Worm (Caenorhabditis elegans) whole organism, L3 larva: ENCODE results near the gene rsp-8.
"Not testable (repeated sequence)": the region's sequence is repeated elsewhere in the genome, so short reads cannot be mapped to it uniquely, and the experiment has no call there.

Experiments
- R02D3.7 ChIP-seq: fragments of 150-350 bp; optimal IDR thresholded peaks from 2 replicates; lab custom pipeline; 2014; ENCODE audit warnings: missing biosample characterization, missing genetic modification characterization
- ZK546.5 ChIP-seq: sonication (generic microtip); optimal IDR thresholded peaks from 2 replicates; lab custom pipeline; 2017; ENCODE audit warnings: missing biosample characterization, missing genetic modification characterization
- aly-2 ChIP-seq: fragments of 150-350 bp; optimal IDR thresholded peaks from 2 replicates; lab custom pipeline; 2014; ENCODE audit warnings: missing biosample characterization, missing genetic modification characterization
- ama-1 ChIP-seq: fragments of 150-350 bp; optimal IDR thresholded peaks from 2 replicates; lab custom pipeline; 2018
- ceh-16 ChIP-seq: sonication (generic microtip); optimal IDR thresholded peaks from 2 replicates; lab custom pipeline; 2017; ENCODE audit warnings: missing biosample characterization, missing genetic modification characterization
- ceh-28 ChIP-seq: fragments of 150-350 bp; optimal IDR thresholded peaks from 2 replicates; lab custom pipeline; 2014; ENCODE audit warnings: missing biosample characterization, missing genetic modification reagents, missing genetic modification characterization
- ceh-82 ChIP-seq: fragments of 150-350 bp; optimal IDR thresholded peaks from 2 replicates; lab custom pipeline; 2014; ENCODE audit warnings: missing biosample characterization, missing genetic modification characterization
- ceh-9 ChIP-seq: sonication (generic microtip); optimal IDR thresholded peaks from 2 replicates; lab custom pipeline; 2018; ENCODE audit warnings: missing biosample characterization, missing genetic modification characterization
- egl-5 ChIP-seq: fragments of 150-350 bp; optimal IDR thresholded peaks from 2 replicates; lab custom pipeline; 2017; ENCODE audit warnings: missing biosample characterization, missing genetic modification reagents, missing genetic modification characterization, inconsistent platforms
- elt-1 ChIP-seq: fragments of 150-350 bp; optimal IDR thresholded peaks from 2 replicates; lab custom pipeline; 2014; ENCODE audit warnings: missing biosample characterization, missing genetic modification characterization
- elt-2 ChIP-seq: sonication (generic microtip); optimal IDR thresholded peaks from 2 replicates; lab custom pipeline; 2016; ENCODE audit warnings: missing genetic modification reagents, mild to moderate bottlenecking, missing genetic modification characterization, missing compliant biosample characterization
- elt-3 ChIP-seq, 3 experiments: fragments of 150-350 bp in 1 of 3; sonication (generic microtip) in 2 of 3; optimal IDR thresholded peaks; 2 replicates in 2 of 3; 4 replicates in 1 of 3; lab custom pipeline; 2014 to 2017; ENCODE audit warnings: missing biosample characterization in 3 of 3, missing genetic modification characterization in 3 of 3
- hmg-11 ChIP-seq: sonication (generic microtip); optimal IDR thresholded peaks from 2 replicates; lab custom pipeline; 2016; ENCODE audit warnings: missing genetic modification characterization, missing compliant biosample characterization
- lin-39 ChIP-seq: fragments of 150-350 bp; optimal IDR thresholded peaks from 2 replicates; lab custom pipeline; 2018; ENCODE audit warnings: missing biosample characterization, missing genetic modification reagents, missing genetic modification characterization
- lsy-12 ChIP-seq: sonication (generic microtip); optimal IDR thresholded peaks from 2 replicates; lab custom pipeline; 2016; ENCODE audit warnings: mild to moderate bottlenecking, missing genetic modification characterization, missing compliant biosample characterization
- mdl-1 ChIP-seq: fragments of 150-350 bp; optimal IDR thresholded peaks from 2 replicates; lab custom pipeline; 2014; ENCODE audit warnings: missing biosample characterization, missing genetic modification characterization
- mml-1 ChIP-seq: fragments of 150-350 bp; sonication (generic microtip); optimal IDR thresholded peaks from 3 replicates; lab custom pipeline; 2014; ENCODE audit warnings: missing biosample characterization, missing genetic modification characterization
- nfya-1 ChIP-seq: sonication (generic microtip); optimal IDR thresholded peaks from 2 replicates; lab custom pipeline; 2017; ENCODE audit warnings: missing genetic modification characterization, mild to moderate bottlenecking, missing compliant biosample characterization, antibody characterized with exemption, moderate library complexity; ENCODE audit not compliant: insufficient read depth
- nhr-11 ChIP-seq: fragments of 150-350 bp; optimal IDR thresholded peaks from 2 replicates; lab custom pipeline; 2014; ENCODE audit warnings: missing biosample characterization, missing genetic modification characterization
- nhr-12 ChIP-seq: fragments of 150-350 bp; optimal IDR thresholded peaks from 2 replicates; lab custom pipeline; 2014; ENCODE audit warnings: missing biosample characterization, missing genetic modification characterization
- nhr-237 ChIP-seq: fragments of 150-350 bp; optimal IDR thresholded peaks from 2 replicates; lab custom pipeline; 2014; ENCODE audit warnings: missing biosample characterization, missing genetic modification characterization
- nhr-25 ChIP-seq: sonication (generic microtip); optimal IDR thresholded peaks from 2 replicates; lab custom pipeline; 2017; ENCODE audit warnings: missing biosample characterization, missing genetic modification characterization
- nhr-28 ChIP-seq: fragments of 150-350 bp; optimal IDR thresholded peaks from 2 replicates; lab custom pipeline; 2014; ENCODE audit warnings: missing biosample characterization, missing genetic modification characterization
- nhr-43 ChIP-seq: sonication (generic microtip); optimal IDR thresholded peaks from 2 replicates; lab custom pipeline; 2016; ENCODE audit warnings: mild to moderate bottlenecking, missing genetic modification characterization, missing compliant biosample characterization; ENCODE audit not compliant: poor library complexity, severe bottlenecking
- nhr-76 ChIP-seq: fragments of 150-350 bp; sonication (generic microtip); optimal IDR thresholded peaks from 5 replicates; lab custom pipeline; 2014; ENCODE audit warnings: missing biosample characterization, missing genetic modification characterization
- nhr-77 ChIP-seq: fragments of 150-350 bp; optimal IDR thresholded peaks from 2 replicates; lab custom pipeline; 2014; ENCODE audit warnings: missing biosample characterization, missing genetic modification characterization
- pha-4 ChIP-seq: fragments of 150-350 bp; optimal IDR thresholded peaks from 2 replicates; lab custom pipeline; 2014; ENCODE audit warnings: missing biosample characterization, missing genetic modification reagents, missing genetic modification characterization
- pqm-1 ChIP-seq: fragments of 150-350 bp; optimal IDR thresholded peaks from 2 replicates; lab custom pipeline; 2017; ENCODE audit warnings: missing biosample characterization, missing genetic modification characterization, inconsistent platforms
- sea-2 ChIP-seq: fragments of 150-350 bp; sonication (generic microtip); optimal IDR thresholded peaks from 4 replicates; lab custom pipeline; 2014; ENCODE audit warnings: missing biosample characterization, missing genetic modification reagents, missing genetic modification characterization
- skn-1 ChIP-seq: fragments of 150-350 bp; optimal IDR thresholded peaks from 2 replicates; lab custom pipeline; 2014; ENCODE audit warnings: missing biosample characterization, missing genetic modification characterization
- snpc-4 ChIP-seq: fragments of 150-350 bp; optimal IDR thresholded peaks from 2 replicates; lab custom pipeline; 2014; ENCODE audit warnings: missing biosample characterization, missing genetic modification characterization
- tbx-2 ChIP-seq: sonication (generic microtip); optimal IDR thresholded peaks from 2 replicates; lab custom pipeline; 2016; ENCODE audit warnings: mild to moderate bottlenecking, missing genetic modification characterization, missing compliant biosample characterization
- unc-62 ChIP-seq: fragments of 150-350 bp; sonication (generic microtip); optimal IDR thresholded peaks from 4 replicates; lab custom pipeline; 2014; ENCODE audit warnings: missing biosample characterization, missing genetic modification reagents, missing genetic modification characterization
- ztf-4 ChIP-seq: fragments of 150-350 bp; optimal IDR thresholded peaks from 2 replicates; lab custom pipeline; 2014; ENCODE audit warnings: missing biosample characterization, missing genetic modification characterization

rsp-8 gene

ce11 chrIII:11787376-11787775 lies 38.8 kb upstream of the rsp-8 start, which contains the start of gene C24H11.1:
Gene C24H11.1 (plus strand): TSS chrIII:11787676.
- TF ChIP-seq tbx-2, mdl-1, elt-1 (tag; lab: Kevin White, UChicago): not testable (repeated sequence)

ce11 chrIII:11789480-11789879 lies 36.7 kb upstream of the rsp-8 start:
- TF ChIP-seq ceh-16 (tag; lab: Kevin White, UChicago) (no peak), nhr-77 (no peak), pha-4 (tag; lab: Kevin White, UChicago) (no peak), nhr-43 (tag; lab: Kevin White, UChicago) (no peak), tbx-2 (tag; lab: Kevin White, UChicago) (no peak), elt-3 (tag; optimal IDR thresholded peaks at IDR 0.05; lab: Kevin White, UChicago) (no peak), ama-1 (no peak), egl-5 (tag; lab: Kevin White, UChicago) (no peak), pqm-1 (no peak), nhr-11 (tag; lab: Kevin White, UChicago) (no peak), mml-1 (tag; lab: Kevin White, UChicago) (no peak), ZK546.5 (tag; lab: Kevin White, UChicago) (no peak), nhr-28 (tag; lab: Kevin White, UChicago) (no peak), nhr-76 (tag; lab: Kevin White, UChicago) (no peak), lin-39 (tag; lab: Kevin White, UChicago) (no peak), nhr-12 (tag; lab: Kevin White, UChicago) (no peak)

ce11 chrIII:11792295-11793256 lies 33.6 kb upstream of the rsp-8 start, which contains the start of gene C24H11.2:
Gene C24H11.2 (minus strand): TSS chrIII:11792345.
- TF ChIP-seq pha-4 (tag; lab: Kevin White, UChicago) (peak; percentile 51), lin-39 (tag; lab: Kevin White, UChicago) (peak; percentile 29), nhr-43 (tag; lab: Kevin White, UChicago) (peak; percentile 64), unc-62 (GFP tag; lab: Kevin White, UChicago) (peak; percentile 13), hmg-11 (peak; percentile 85), elt-2 (tag; lab: Kevin White, UChicago) (peak; percentile 19), egl-5 (tag; lab: Kevin White, UChicago) (peak; percentile 36), tbx-2 (tag; lab: Kevin White, UChicago) (peak; percentile 59), ceh-82 (tag; lab: Kevin White, UChicago) (peak; percentile 3), snpc-4 (tag; lab: Kevin White, UChicago) (peak; percentile 71), nfya-1 (tag; lab: Kevin White, UChicago) (peak; percentile 58), lsy-12 (tag; lab: Kevin White, UChicago) (peak; percentile 75)

ce11 chrIII:11794389-11794788 lies 31.8 kb upstream of the rsp-8 start:
- TF ChIP-seq R02D3.7, result no peak
- no peak for TF ChIP-seq mml-1 (tag; lab: Kevin White, UChicago)
- peak; percentile 14 for TF ChIP-seq lin-39 (tag; lab: Kevin White, UChicago)
- TF ChIP-seq snpc-4 (tag; lab: Kevin White, UChicago), result no peak
- TF ChIP-seq ztf-4 (tag; lab: Kevin White, UChicago), result no peak
- TF ChIP-seq aly-2 (tag; lab: Kevin White, UChicago), result no peak
- no peak for TF ChIP-seq nhr-11 (tag; lab: Kevin White, UChicago)

ce11 chrIII:11795448-11795847 lies 30.8 kb upstream of the rsp-8 start, which contains the start of gene twk-39:
Gene twk-39 (plus strand): TSS chrIII:11795748.
- TF ChIP-seq hmg-11, result no peak

ce11 chrIII:11806695-11807094 lies 19.5 kb upstream of the rsp-8 start, which contains the start of gene C18D11.7:
Gene C18D11.7 (minus strand): TSS chrIII:11806795.
- TF ChIP-seq sea-2 (GFP tag; lab: Kevin White, UChicago) (no peak), lsy-12 (tag; lab: Kevin White, UChicago) (no peak), nhr-25 (tag; lab: Kevin White, UChicago) (no peak), ztf-4 (tag; lab: Kevin White, UChicago) (no peak), mml-1 (tag; lab: Kevin White, UChicago) (no peak), skn-1 (tag; lab: Kevin White, UChicago) (no peak), ceh-28 (tag; lab: Kevin White, UChicago) (no peak), R02D3.7 (no peak), nhr-237 (tag; lab: Kevin White, UChicago) (no peak), ceh-9 (no peak), hmg-11 (no peak)
- TF ChIP-seq, all 47 proteins: peak for 0
